Worm (Caenorhabditis elegans) whole organism, young adult: Measurements from ENCODE around the gene C08H9.18.

ENCODE experiments used
- C17E4.6 ChIP-seq: fragments of 200-800 bp; sonication (Bioruptor generic); IDR thresholded peaks from 2 replicates; pipeline ENCODE4 v1.3.6; 2022; ENCODE audit warnings: missing genetic modification reagents, missing genetic modification characterization, missing compliant biosample characterization
- F23B12.7 ChIP-seq: sonication (generic microtip); optimal IDR thresholded peaks from 2 replicates; lab custom pipeline; 2017; ENCODE audit warnings: missing genetic modification characterization, mild to moderate bottlenecking, missing compliant biosample characterization, antibody characterized with exemption, moderate library complexity; ENCODE audit not compliant: insufficient read depth
- F33H1.4 ChIP-seq: fragments of 200-800 bp; sonication (Bioruptor generic); IDR thresholded peaks from 2 replicates; pipeline ENCODE4 v1.3.6; 2022; ENCODE audit warnings: missing genetic modification reagents, missing genetic modification characterization, missing compliant biosample characterization
- Y95B8A.8 ChIP-seq: fragments of 200-800 bp; sonication (Bioruptor generic); IDR thresholded peaks from 2 replicates; pipeline ENCODE4 v1.3.6; 2022; ENCODE audit warnings: missing genetic modification reagents, missing genetic modification characterization, missing compliant biosample characterization
- akir-1 ChIP-seq: fragments of 200-800 bp; sonication (Bioruptor generic); optimal IDR thresholded peaks from 2 replicates; lab custom pipeline; 2018; ENCODE audit warnings: mild to moderate bottlenecking, missing genetic modification characterization, moderate library complexity, missing compliant biosample characterization
- dpl-1 ChIP-seq: fragments of 150-350 bp; optimal IDR thresholded peaks from 2 replicates; lab custom pipeline; 2014; ENCODE audit warnings: missing biosample characterization, missing genetic modification reagents, missing genetic modification characterization
- efl-1 ChIP-seq: fragments of 150-350 bp; optimal IDR thresholded peaks from 2 replicates; lab custom pipeline; 2014; ENCODE audit warnings: missing biosample characterization, missing genetic modification reagents, missing genetic modification characterization
- him-1 ChIP-seq: sonication (generic microtip); optimal IDR thresholded peaks from 2 replicates; lab custom pipeline; 2016; ENCODE audit warnings: missing genotype, missing genetic modification reagents, missing genetic modification characterization, missing compliant biosample characterization
- lin-40 ChIP-seq: sonication (generic microtip); optimal IDR thresholded peaks from 2 replicates; lab custom pipeline; 2016; ENCODE audit warnings: missing genetic modification characterization, mild to moderate bottlenecking, missing compliant biosample characterization, missing genotype, missing genetic modification reagents
- madf-3 ChIP-seq: fragments of 200-800 bp; sonication (Bioruptor generic); IDR thresholded peaks from 2 replicates; pipeline ENCODE4 v1.3.6; 2022; ENCODE audit warnings: missing genetic modification reagents, missing genetic modification characterization, missing compliant biosample characterization
- sea-2 ChIP-seq: fragments of 200-800 bp; sonication (Bioruptor generic); IDR thresholded peaks from 2 replicates; pipeline ENCODE4 v1.3.6; 2022; ENCODE audit warnings: missing genetic modification characterization, missing compliant biosample characterization
- snpc-4 ChIP-seq, 5 experiments: fragments of 150-350 bp in 1 of 5; sonication (generic microtip) in 4 of 5; optimal IDR thresholded peaks; 2 replicates each; lab custom pipeline; 2014 to 2018; ENCODE audit warnings: missing genetic modification characterization in 5 of 5, missing biosample characterization in 3 of 5, antibody characterized with exemption in 2 of 5, mild to moderate bottlenecking in 2 of 5, missing compliant biosample characterization in 2 of 5, missing genotype in 2 of 5, moderate library complexity in 2 of 5, missing genetic modification reagents in 1 of 5
- unc-62 ChIP-seq: fragments of 150-350 bp; optimal IDR thresholded peaks from 2 replicates; lab custom pipeline; 2014; ENCODE audit warnings: missing biosample characterization, missing genetic modification reagents, missing genetic modification characterization

DNA sequence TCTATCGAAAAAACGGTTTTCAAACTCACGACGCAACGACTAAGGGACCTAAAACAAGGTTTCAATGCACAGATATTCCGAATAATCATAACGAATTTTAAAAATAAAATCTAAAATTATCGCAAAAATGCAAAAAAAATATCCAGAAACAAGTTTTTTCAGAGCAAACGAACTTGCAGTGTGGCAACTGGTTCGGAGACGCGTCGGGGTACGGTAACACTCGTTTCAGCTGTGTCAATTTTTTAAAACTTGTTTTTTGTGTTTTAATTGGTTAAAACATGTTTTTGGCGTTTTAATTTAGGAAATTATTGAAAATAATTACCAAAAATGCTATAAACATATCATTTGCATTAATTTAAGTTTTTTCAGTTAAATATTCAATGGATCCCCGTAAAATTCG is 30.4 kb upstream of the C08H9.18 start, which contains the start of gene C08H9.16:
- TF ChIP-seq madf-3 (no peak), C17E4.6 (GFP tag; lab: Robert Waterston, UW) (no peak), F33H1.4 (GFP tag; lab: Robert Waterston, UW) (peak; percentile 78), efl-1 (GFP tag; lab: Kevin White, UChicago) (peak; percentile 20), dpl-1 (no peak), him-1 (tag; lab: Kevin White, UChicago) (no peak), Y95B8A.8 (no peak), akir-1 (GFP tag; lab: Kevin White, UChicago) (no peak), unc-62 (GFP tag; lab: Kevin White, UChicago) (no peak), lin-40 (tag; lab: Kevin White, UChicago) (no peak), snpc-4 (GFP tag; optimal IDR thresholded peaks at IDR 0.05; lab: Kevin White, UChicago) (no peak), snpc-4 (tag; optimal IDR thresholded peaks at IDR 0.05; lab: Kevin White, UChicago) (no peak), sea-2 (GFP tag; lab: Robert Waterston, UW) (no peak), F23B12.7 (tag; lab: Kevin White, UChicago) (no peak)
